Worm (Caenorhabditis elegans): ENCODE results near the gene F31F4.17.

DNA sequence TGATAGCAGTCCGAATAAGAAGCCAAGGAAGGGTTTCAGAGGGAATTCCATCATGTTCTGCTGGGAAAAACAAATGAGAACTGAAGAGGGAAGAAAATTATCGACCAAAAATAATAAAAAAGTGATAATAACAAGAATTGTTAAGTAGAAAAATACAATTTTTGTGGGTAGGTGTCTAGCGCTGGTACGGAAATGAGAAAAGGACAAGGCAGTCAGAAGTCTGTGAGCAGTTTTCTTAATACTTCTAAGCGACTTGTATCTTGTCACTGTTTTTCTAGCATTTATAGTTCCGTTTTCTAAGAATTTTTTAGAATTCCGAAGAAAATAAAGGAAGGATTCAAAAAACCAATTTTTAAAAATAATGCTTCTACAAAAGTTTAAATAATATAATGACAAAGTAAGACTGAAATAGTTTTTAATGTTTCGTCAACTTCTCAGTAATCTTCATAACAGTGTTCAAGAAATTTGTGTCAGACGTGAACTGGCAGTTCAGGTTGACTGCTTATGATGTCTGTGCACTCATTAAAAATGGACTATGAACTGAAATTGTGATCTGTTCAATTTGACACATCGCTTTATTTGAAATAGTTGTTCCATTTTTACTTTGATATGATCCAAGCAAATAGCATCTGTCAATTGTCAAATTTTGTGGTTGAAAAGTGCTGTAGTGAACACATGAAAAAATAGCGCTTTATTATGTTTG is 32.8 kb upstream of the F31F4.17 start, which contains the start of gene srx-4:
- TF ChIP-seq nhr-28 (tag; optimal IDR thresholded peaks at IDR 0.05) = no peak
- TF ChIP-seq sptf-1 (tag; optimal IDR thresholded peaks at IDR 0.05) = no peak
- no peak for TF ChIP-seq lsy-2 (tag; optimal IDR thresholded peaks at IDR 0.05)
- TF ChIP-seq nhr-76 (tag; optimal IDR thresholded peaks at IDR 0.05) = no peak
- TF ChIP-seq unc-62 (GFP tag; optimal IDR thresholded peaks at IDR 0.05) = no peak
- TF ChIP-seq snpc-4 (tag; optimal IDR thresholded peaks at IDR 0.05) = no peak
- no peak for TF ChIP-seq drap-1 (GFP tag; optimal IDR thresholded peaks at IDR 0.05)
- TF ChIP-seq elt-1 (tag; optimal IDR thresholded peaks at IDR 0.05; ENCODE audit: borderline replicate concordance, insufficient read depth) = no peak
- TF ChIP-seq lin-32 (GFP tag; optimal IDR thresholded peaks at IDR 0.05) = no peak
